Worm (Caenorhabditis elegans) whole organism, L1 larva: ENCODE results near the gene nhr-43.

Experiments
- C16A3.4 ChIP-seq: fragments of 150-350 bp; optimal IDR thresholded peaks from 2 replicates; lab custom pipeline; 2014; ENCODE audit warnings: missing biosample characterization, missing genetic modification characterization
- C34B4.2 ChIP-seq: sonication (generic microtip); optimal IDR thresholded peaks from 2 replicates; lab custom pipeline; 2017; ENCODE audit warnings: mild to moderate bottlenecking, missing genetic modification characterization, missing compliant biosample characterization
- Y116A8C.19 ChIP-seq: sonication (generic microtip); optimal IDR thresholded peaks from 2 replicates; lab custom pipeline; 2016; ENCODE audit warnings: missing compliant biosample characterization, missing genetic modification characterization, borderline replicate concordance
- aly-2 ChIP-seq: fragments of 150-350 bp; optimal IDR thresholded peaks from 2 replicates; lab custom pipeline; 2014; ENCODE audit warnings: missing biosample characterization, missing genetic modification characterization
- blmp-1 ChIP-seq: fragments of 150-350 bp; optimal IDR thresholded peaks from 2 replicates; lab custom pipeline; 2014; ENCODE audit warnings: missing biosample characterization, missing genetic modification characterization
- ceh-63 ChIP-seq: fragments of 200-800 bp; sonication (Bioruptor generic); optimal IDR thresholded peaks from 2 replicates; lab custom pipeline; 2018; ENCODE audit warnings: mild to moderate bottlenecking, missing genetic modification characterization, missing compliant biosample characterization
- ceh-82 ChIP-seq, 3 experiments: fragments of 150-350 bp in 1 of 3; sonication (generic microtip) in 2 of 3; optimal IDR thresholded peaks; 2 replicates each; lab custom pipeline; 2014 to 2017; ENCODE audit warnings: missing biosample characterization in 3 of 3, missing genetic modification characterization in 3 of 3
- ceh-88 ChIP-seq: fragments of 200-800 bp; sonication (Bioruptor generic); IDR thresholded peaks from 2 replicates; pipeline ENCODE4 v1.3.6; 2022; ENCODE audit warnings: missing genetic modification characterization, missing compliant biosample characterization
- dpl-1 ChIP-seq, 3 experiments: fragments of 150-350 bp in 2 of 3; sonication (generic microtip) in 1 of 3; optimal IDR thresholded peaks; 2 replicates each; lab custom pipeline; 2014 to 2017; ENCODE audit warnings: missing biosample characterization in 3 of 3, missing genetic modification characterization in 3 of 3, missing genetic modification reagents in 3 of 3
- efl-1 ChIP-seq, 4 experiments: fragments of 150-350 bp; optimal IDR thresholded peaks in 3 of 4; peaks in 1 of 4; 1 replicate in 1 of 4; 2 replicates in 3 of 4; lab custom pipeline; 2014; ENCODE audit warnings: missing biosample characterization in 2 of 4, missing genetic modification characterization in 2 of 4, missing genetic modification reagents in 2 of 4
- elt-2 ChIP-seq: sonication (generic microtip); optimal IDR thresholded peaks from 2 replicates; lab custom pipeline; 2016; ENCODE audit warnings: missing genetic modification characterization, mild to moderate bottlenecking, inconsistent platforms, missing compliant biosample characterization, missing genetic modification reagents
- elt-3 ChIP-seq, 6 experiments: fragments of 150-350 bp in 1 of 6; sonication (generic microtip); optimal IDR thresholded peaks; 2 replicates each; lab custom pipeline; 2017 to 2018; ENCODE audit warnings: missing biosample characterization in 6 of 6, missing genetic modification characterization in 6 of 6, inconsistent platforms in 1 of 6
- fkh-10 ChIP-seq: sonication (generic microtip); optimal IDR thresholded peaks from 2 replicates; lab custom pipeline; 2017; ENCODE audit warnings: missing biosample characterization, missing genetic modification reagents, missing genetic modification characterization
- fkh-8 ChIP-seq: sonication (generic microtip); optimal IDR thresholded peaks from 2 replicates; lab custom pipeline; 2016; ENCODE audit warnings: mild to moderate bottlenecking, missing genetic modification characterization, missing compliant biosample characterization
- fos-1 ChIP-seq: fragments of 150-350 bp; optimal IDR thresholded peaks from 2 replicates; lab custom pipeline; 2014; ENCODE audit warnings: missing biosample characterization, missing genetic modification characterization
- grh-1 ChIP-seq: fragments of 200-800 bp; sonication (Bioruptor generic); IDR thresholded peaks from 2 replicates; pipeline ENCODE4 v1.3.6; 2022; ENCODE audit warnings: missing genetic modification reagents, missing genetic modification characterization, missing compliant biosample characterization
- hlh-17 ChIP-seq: fragments of 200-800 bp; sonication (Bioruptor generic); optimal IDR thresholded peaks from 2 replicates; lab custom pipeline; 2018; ENCODE audit warnings: missing genetic modification characterization, mild to moderate bottlenecking, missing compliant biosample characterization, moderate library complexity, borderline replicate concordance
- hlh-4 ChIP-seq: sonication (generic microtip); optimal IDR thresholded peaks from 2 replicates; lab custom pipeline; 2016; ENCODE audit warnings: mild to moderate bottlenecking, missing genetic modification characterization, missing compliant biosample characterization
- irx-1 ChIP-seq: sonication (generic microtip); optimal IDR thresholded peaks from 2 replicates; lab custom pipeline; 2016; ENCODE audit warnings: missing genetic modification characterization, missing compliant biosample characterization
- isw-1 ChIP-seq: fragments of 200-800 bp; sonication (Bioruptor generic); IDR thresholded peaks from 2 replicates; pipeline ENCODE4 v1.3.6; 2022; ENCODE audit warnings: missing genetic modification characterization, missing compliant biosample characterization
- jun-1 ChIP-seq: fragments of 150-350 bp; optimal IDR thresholded peaks from 2 replicates; lab custom pipeline; 2014; ENCODE audit warnings: missing biosample characterization, missing genetic modification reagents, missing genetic modification characterization
- lin-13 ChIP-seq: fragments of 150-350 bp; optimal IDR thresholded peaks from 2 replicates; lab custom pipeline; 2014; ENCODE audit warnings: missing biosample characterization, missing genetic modification reagents, missing genetic modification characterization
- lin-14 ChIP-seq: fragments of 200-800 bp; sonication (Bioruptor generic); optimal IDR thresholded peaks from 2 replicates; lab custom pipeline; 2018; ENCODE audit warnings: mild to moderate bottlenecking, missing genetic modification characterization, moderate library complexity, missing compliant biosample characterization
- lin-35 ChIP-seq, 2 experiments: fragments of 150-350 bp; optimal IDR thresholded peaks; 2 replicates each; lab custom pipeline; 2014; ENCODE audit warnings: missing biosample characterization in 2 of 2, missing genetic modification characterization in 2 of 2, missing genetic modification reagents in 2 of 2
- lir-3 ChIP-seq: sonication (generic microtip); optimal IDR thresholded peaks from 2 replicates; lab custom pipeline; 2016; ENCODE audit warnings: mild to moderate bottlenecking, missing genetic modification characterization, moderate library complexity, missing compliant biosample characterization; ENCODE audit not compliant: poor library complexity
- lsy-2 ChIP-seq, 2 experiments: fragments of 150-350 bp; optimal IDR thresholded peaks; 2 replicates each; lab custom pipeline; 2014; ENCODE audit warnings: missing biosample characterization in 2 of 2, missing genetic modification characterization in 2 of 2
- mdl-1 ChIP-seq, 2 experiments: fragments of 150-350 bp; optimal IDR thresholded peaks; 2 replicates each; lab custom pipeline; 2014 to 2017; ENCODE audit warnings: missing biosample characterization in 2 of 2, missing genetic modification characterization in 2 of 2, inconsistent platforms in 1 of 2
- mef-2 ChIP-seq: fragments of 150-350 bp; optimal IDR thresholded peaks from 2 replicates; lab custom pipeline; 2014; ENCODE audit warnings: missing biosample characterization, missing genetic modification characterization
- mep-1 ChIP-seq: fragments of 150-350 bp; optimal IDR thresholded peaks from 2 replicates; lab custom pipeline; 2014; ENCODE audit warnings: missing biosample characterization, missing genetic modification characterization
- nhr-19 ChIP-seq: fragments of 200-800 bp; sonication (Bioruptor generic); conservative IDR thresholded peaks from 2 replicates; pipeline ENCODE4 v1.3.6; 2022; ENCODE audit warnings: missing genetic modification characterization, missing compliant biosample characterization
- nhr-20 ChIP-seq: sonication (generic microtip); optimal IDR thresholded peaks from 2 replicates; lab custom pipeline; 2016; ENCODE audit warnings: mild to moderate bottlenecking, missing genetic modification characterization, missing compliant biosample characterization
- nhr-47 ChIP-seq: sonication (generic microtip); optimal IDR thresholded peaks from 2 replicates; lab custom pipeline; 2016; ENCODE audit warnings: mild to moderate bottlenecking, missing genetic modification characterization, moderate library complexity, missing compliant biosample characterization
- nhr-71 ChIP-seq: sonication (generic microtip); optimal IDR thresholded peaks from 2 replicates; lab custom pipeline; 2016; ENCODE audit warnings: mild to moderate bottlenecking, missing genetic modification characterization, moderate library complexity, missing compliant biosample characterization
- nhr-77 ChIP-seq: fragments of 150-350 bp; optimal IDR thresholded peaks from 2 replicates; lab custom pipeline; 2014; ENCODE audit warnings: missing biosample characterization, missing genetic modification characterization
- nhr-85 ChIP-seq: sonication (generic microtip); peaks from one replicate; lab custom pipeline; 2016; ENCODE audit warnings: missing genetic modification characterization, inconsistent platforms, missing compliant biosample characterization
- nhr-90 ChIP-seq: sonication (generic microtip); optimal IDR thresholded peaks from 2 replicates; lab custom pipeline; 2016; ENCODE audit warnings: mild to moderate bottlenecking, missing genetic modification characterization, missing compliant biosample characterization; ENCODE audit not compliant: poor library complexity
- pqm-1 ChIP-seq: sonication (generic microtip); optimal IDR thresholded peaks from 3 replicates; lab custom pipeline; 2017; ENCODE audit warnings: missing biosample characterization, missing genetic modification characterization
- rnt-1 ChIP-seq: sonication (generic microtip); optimal IDR thresholded peaks from 2 replicates; lab custom pipeline; 2016; ENCODE audit warnings: mild to moderate bottlenecking, missing genetic modification characterization, moderate library complexity, missing compliant biosample characterization
- skn-1 ChIP-seq: fragments of 150-350 bp; optimal IDR thresholded peaks from 2 replicates; lab custom pipeline; 2014; ENCODE audit warnings: missing biosample characterization, missing genetic modification characterization
- snpc-4 ChIP-seq: fragments of 150-350 bp; optimal IDR thresholded peaks from 2 replicates; lab custom pipeline; 2014; ENCODE audit warnings: missing biosample characterization, missing genetic modification characterization
- snu-23 ChIP-seq: sonication (generic microtip); optimal IDR thresholded peaks from 2 replicates; lab custom pipeline; 2016; ENCODE audit warnings: missing genetic modification characterization, missing compliant biosample characterization
- swsn-7 ChIP-seq: sonication (generic microtip); optimal IDR thresholded peaks from 2 replicates; lab custom pipeline; 2016; ENCODE audit warnings: missing genetic modification characterization, missing compliant biosample characterization
- tbx-2 ChIP-seq: sonication (generic microtip); optimal IDR thresholded peaks from 2 replicates; lab custom pipeline; 2016; ENCODE audit warnings: missing genetic modification characterization, missing compliant biosample characterization
- unc-62 ChIP-seq: fragments of 150-350 bp; optimal IDR thresholded peaks from 2 replicates; lab custom pipeline; 2014; ENCODE audit warnings: missing biosample characterization, missing genetic modification reagents, missing genetic modification characterization
- xbp-1 ChIP-seq: sonication (generic microtip); optimal IDR thresholded peaks from 2 replicates; lab custom pipeline; 2016; ENCODE audit warnings: missing genetic modification characterization, missing compliant biosample characterization
- ztf-11 ChIP-seq, 2 experiments: sonication (generic microtip); optimal IDR thresholded peaks; 2 replicates each; lab custom pipeline; 2016 to 2017; ENCODE audit warnings: missing genetic modification characterization in 2 of 2, missing biosample characterization in 1 of 2, missing compliant biosample characterization in 1 of 2

nhr-43 gene

DNA sequence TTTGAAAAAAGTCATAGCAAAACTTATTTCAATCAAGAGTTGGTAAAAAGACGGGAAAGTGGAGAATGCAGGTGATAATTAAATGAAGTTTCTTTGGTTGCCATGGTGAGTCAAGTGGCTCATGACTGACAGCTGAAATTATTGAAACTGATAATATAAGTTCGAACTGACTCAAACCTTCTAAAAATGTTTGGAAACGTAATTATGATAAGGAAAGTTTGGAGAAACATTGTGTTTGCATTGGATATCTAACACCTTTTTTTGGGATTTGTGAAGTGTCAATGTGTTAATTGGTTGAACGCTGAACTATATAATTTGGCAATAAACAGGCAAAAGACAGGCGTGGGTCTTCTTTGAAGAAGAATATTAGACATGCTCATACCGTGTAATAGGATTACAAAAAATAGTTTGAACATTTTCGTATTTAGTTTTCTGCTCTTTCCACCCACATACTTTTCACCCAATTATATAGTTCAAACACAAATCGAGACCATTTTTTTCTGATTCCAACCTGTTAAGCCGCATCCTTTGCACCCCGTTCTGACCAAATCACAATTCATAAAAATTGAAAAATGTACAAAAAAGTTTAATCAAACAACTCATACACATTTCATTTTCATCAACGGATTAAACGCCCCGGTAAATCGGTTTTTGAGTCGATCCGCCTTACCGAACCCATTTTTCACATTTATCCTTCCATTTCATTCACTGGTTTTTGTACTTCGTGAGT lies 26.1 kb downstream of the nhr-43 start, which contains the start of the genes srlf-33 and srlf-32:
TSS of gene srlf-33 (minus strand) at position 101 of the 730 bp plus-strand sequence.
TSS of gene srlf-32 (plus strand) at position 680 of the 730 bp plus-strand sequence.
- TF ChIP-seq efl-1 (optimal IDR thresholded peaks at IDR 0.05; lab: Kevin White, UChicago) (no peak), efl-1 (GFP tag; optimal IDR thresholded peaks at IDR 0.05 in 1 of 2; lab: Kevin White, UChicago) (peak in 1 of 2 experiments; percentile 43), Y116A8C.19 (tag; lab: Kevin White, UChicago) (no peak)

DNA sequence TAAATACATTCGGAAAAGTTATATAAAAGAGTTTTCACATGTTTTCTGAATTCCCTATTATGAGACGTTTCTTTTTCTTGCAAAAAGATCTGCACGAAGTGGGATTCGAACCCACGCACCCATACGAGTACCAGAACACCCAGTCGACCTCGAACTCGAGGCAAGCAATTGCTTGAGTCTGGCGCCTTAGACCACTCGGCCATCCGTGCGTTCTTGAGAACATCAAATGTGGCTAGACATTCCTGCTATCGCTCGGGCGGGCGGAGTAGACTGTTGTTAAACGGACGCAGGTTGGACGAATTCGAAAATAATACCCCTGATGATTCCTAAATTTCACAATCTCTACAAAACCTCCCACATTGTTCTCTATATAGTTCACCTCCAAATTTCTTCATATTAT lies 29.0 kb downstream of the nhr-43 start:
- TF ChIP-seq nhr-19 (peak; percentile 63), lin-35 (GFP tag; optimal IDR thresholded peaks at IDR 0.05; lab: Kevin White, UChicago) (peak; percentile 36 to 76), ceh-82 (tag; optimal IDR thresholded peaks at IDR 0.05; lab: Kevin White, UChicago) (peak in 2 of 3 experiments; percentile 27 to 35), pqm-1 (tag; lab: Kevin White, UChicago) (no peak), fkh-8 (tag; lab: Kevin White, UChicago) (no peak), ceh-88 (GFP tag; lab: Robert Waterston, UW) (peak; percentile 41; the same call in 1 of the 2 replicates), snpc-4 (no peak), C34B4.2 (tag; lab: Kevin White, UChicago) (no peak), fkh-10 (no peak), nhr-20 (tag; lab: Kevin White, UChicago) (peak; percentile 94), nhr-77 (peak; percentile 30), mep-1 (peak; percentile 23), mdl-1 (tag; optimal IDR thresholded peaks at IDR 0.05; lab: Kevin White, UChicago) (peak in 1 of 2 experiments; percentile 58), nhr-85 (tag; lab: Kevin White, UChicago) (peak; percentile 81), hlh-4 (tag; lab: Kevin White, UChicago) (no peak), nhr-71 (peak; percentile 66), snu-23 (GFP tag; lab: Kevin White, UChicago) (peak; percentile 76), unc-62 (no peak), blmp-1 (peak; percentile 19), grh-1 (GFP tag; lab: Robert Waterston, UW) (peak; percentile 27; the same call in 1 of the 2 replicates), tbx-2 (peak; percentile 15), lir-3 (tag; lab: Kevin White, UChicago) (no peak), skn-1 (peak; percentile 55), C16A3.4 (tag; lab: Kevin White, UChicago) (peak; percentile 43), jun-1 (tag; lab: Kevin White, UChicago) (peak; percentile 8), elt-2 (peak; percentile 32), ztf-11 (tag; optimal IDR thresholded peaks at IDR 0.05; lab: Kevin White, UChicago) (peak in 1 of 2 experiments; percentile 9), hlh-17 (GFP tag; lab: Kevin White, UChicago) (no peak), irx-1 (tag; lab: Kevin White, UChicago) (peak; percentile 38), ceh-63 (GFP tag; lab: Kevin White, UChicago) (no peak), nhr-47 (tag; lab: Kevin White, UChicago) (peak; percentile 56), aly-2 (tag; lab: Kevin White, UChicago) (no peak), lin-14 (peak; percentile 41), lin-13 (GFP tag; lab: Kevin White, UChicago) (peak; percentile 11), isw-1 (GFP tag; lab: Robert Waterston, UW) (no peak), rnt-1 (peak; percentile 83), lsy-2 (tag; optimal IDR thresholded peaks at IDR 0.05; lab: Kevin White, UChicago) (peak in 1 of 2 experiments; percentile 66), elt-3 (tag; optimal IDR thresholded peaks at IDR 0.05; lab: Kevin White, UChicago) (peak in 2 of 6 experiments; percentile 20 to 21), swsn-7 (tag; lab: Kevin White, UChicago) (peak; percentile 29), xbp-1 (tag; lab: Kevin White, UChicago) (peak; percentile 25), dpl-1 (GFP tag; optimal IDR thresholded peaks at IDR 0.05; lab: Kevin White, UChicago) (peak in 2 of 3 experiments; percentile 14 to 16), fos-1 (peak; percentile 49), nhr-90 (tag; lab: Kevin White, UChicago) (peak; percentile 68), mef-2 (no peak), efl-1 (optimal IDR thresholded peaks at IDR 0.05; lab: Kevin White, UChicago) (peak; percentile 27 to 46), efl-1 (GFP tag; optimal IDR thresholded peaks at IDR 0.05 in 1 of 2; lab: Kevin White, UChicago) (peak; percentile 6 to 88)
